Worm (Caenorhabditis elegans) whole organism, L4 larva: ENCODE data around the gene bgal-1.

ENCODE experiments used
- F10B5.3 ChIP-seq: sonication (generic microtip); optimal IDR thresholded peaks from 2 replicates; lab custom pipeline; 2016; ENCODE audit warnings: mild to moderate bottlenecking, missing genetic modification characterization, missing compliant biosample characterization
- T26A8.4 ChIP-seq: fragments of 200-800 bp; sonication (Bioruptor generic); IDR thresholded peaks from 2 replicates; pipeline ENCODE4 v1.3.6; 2022; ENCODE audit warnings: missing genetic modification characterization, missing compliant biosample characterization
- Y105C5A.15 ChIP-seq: fragments of 200-800 bp; sonication (Bioruptor generic); IDR thresholded peaks from 2 replicates; pipeline ENCODE4 v1.3.6; 2022; ENCODE audit warnings: missing genetic modification characterization, missing compliant biosample characterization
- Y48G9A.11 ChIP-seq: fragments of 200-800 bp; sonication (Bioruptor generic); IDR thresholded peaks from 2 replicates; pipeline ENCODE4 v1.3.6; 2022; ENCODE audit warnings: missing genetic modification reagents, missing genetic modification characterization, missing compliant biosample characterization
- Y5F2A.4 ChIP-seq: fragments of 200-800 bp; sonication (Bioruptor generic); optimal IDR thresholded peaks from 2 replicates; lab custom pipeline; 2018; ENCODE audit warnings: mild to moderate bottlenecking, missing genetic modification characterization, missing compliant biosample characterization
- Y75B8A.6 ChIP-seq: fragments of 200-800 bp; sonication (Bioruptor generic); IDR thresholded peaks from 2 replicates; pipeline ENCODE4 v1.3.6; 2022; ENCODE audit warnings: missing genetic modification reagents, missing genetic modification characterization, missing compliant biosample characterization
- arid-1 ChIP-seq: fragments of 200-800 bp; sonication (Bioruptor generic); conservative IDR thresholded peaks from 2 replicates; pipeline ENCODE4 v1.3.6; 2022; ENCODE audit warnings: missing genetic modification reagents, missing genetic modification characterization, missing compliant biosample characterization
- ceh-20 ChIP-seq: fragments of 200-800 bp; sonication (Bioruptor generic); IDR thresholded peaks from 2 replicates; pipeline ENCODE4 v1.3.6; 2022; ENCODE audit warnings: missing genetic modification reagents, missing genetic modification characterization, missing compliant biosample characterization
- ceh-32 ChIP-seq: sonication (generic microtip); optimal IDR thresholded peaks from 2 replicates; lab custom pipeline; 2016; ENCODE audit warnings: mild to moderate bottlenecking, missing genetic modification characterization, missing compliant biosample characterization; ENCODE audit not compliant: poor library complexity
- ceh-62 ChIP-seq: sonication (generic microtip); optimal IDR thresholded peaks from 2 replicates; lab custom pipeline; 2017; ENCODE audit warnings: missing biosample characterization, missing genetic modification characterization
- ceh-82 ChIP-seq: sonication (generic microtip); optimal IDR thresholded peaks from 2 replicates; lab custom pipeline; 2017; ENCODE audit warnings: missing biosample characterization, missing genetic modification characterization
- cey-2 ChIP-seq: sonication (generic microtip); optimal IDR thresholded peaks from 3 replicates; lab custom pipeline; 2017; ENCODE audit warnings: missing genetic modification characterization, mild to moderate bottlenecking, missing compliant biosample characterization, antibody characterized with exemption, borderline replicate concordance; ENCODE audit not compliant: insufficient read depth
- daf-12 ChIP-seq: fragments of 150-350 bp; optimal IDR thresholded peaks from 2 replicates; lab custom pipeline; 2014; ENCODE audit warnings: missing biosample characterization, missing genetic modification reagents, missing genetic modification characterization
- dmd-6 ChIP-seq: fragments of 200-800 bp; sonication (Bioruptor generic); IDR thresholded peaks from 2 replicates; pipeline ENCODE4 v1.3.6; 2022; ENCODE audit warnings: missing genetic modification reagents, missing genetic modification characterization, missing compliant biosample characterization
- dmd-8 ChIP-seq: fragments of 200-800 bp; sonication (Bioruptor generic); IDR thresholded peaks from 2 replicates; pipeline ENCODE4 v1.3.6; 2022; ENCODE audit warnings: missing genetic modification characterization, missing compliant biosample characterization
- duxl-1 ChIP-seq: sonication (generic microtip); optimal IDR thresholded peaks from 2 replicates; lab custom pipeline; 2016; ENCODE audit warnings: mild to moderate bottlenecking, missing genetic modification characterization, moderate library complexity, missing compliant biosample characterization; ENCODE audit not compliant: poor library complexity
- egl-27 ChIP-seq: sonication (generic microtip); optimal IDR thresholded peaks from 3 replicates; lab custom pipeline; 2017; ENCODE audit warnings: missing biosample characterization, missing genetic modification reagents, missing genetic modification characterization
- egl-43 ChIP-seq: fragments of 200-800 bp; sonication (Bioruptor generic); IDR thresholded peaks from 2 replicates; pipeline ENCODE4 v1.3.6; 2022; ENCODE audit warnings: missing genetic modification reagents, missing genetic modification characterization, missing compliant biosample characterization
- gei-8 ChIP-seq: fragments of 200-800 bp; sonication (Bioruptor generic); optimal IDR thresholded peaks from 2 replicates; lab custom pipeline; 2018; ENCODE audit warnings: mild to moderate bottlenecking, missing genetic modification characterization, missing compliant biosample characterization
- hif-1 ChIP-seq, 2 experiments: sonication (generic microtip); optimal IDR thresholded peaks; 2 replicates each; lab custom pipeline; 2016 to 2017; ENCODE audit warnings: missing compliant biosample characterization in 2 of 2, missing genetic modification characterization in 2 of 2, missing genetic modification reagents in 2 of 2, missing genotype in 2 of 2, mild to moderate bottlenecking in 1 of 2
- hlh-11 ChIP-seq: fragments of 200-800 bp; sonication (Bioruptor generic); optimal IDR thresholded peaks from 2 replicates; lab custom pipeline; 2018; ENCODE audit warnings: mild to moderate bottlenecking, missing genetic modification characterization, missing compliant biosample characterization
- hmg-1.1 ChIP-seq: fragments of 200-800 bp; sonication (Bioruptor generic); IDR thresholded peaks from 2 replicates; pipeline ENCODE4 v1.3.6; 2022; ENCODE audit warnings: missing genetic modification reagents, missing genetic modification characterization, missing compliant biosample characterization
- lim-7 ChIP-seq: fragments of 200-800 bp; sonication (Bioruptor generic); IDR thresholded peaks from 2 replicates; pipeline ENCODE4 v1.3.6; 2022; ENCODE audit warnings: missing genetic modification characterization, missing compliant biosample characterization
- lin-1 ChIP-seq: fragments of 200-800 bp; sonication (Bioruptor generic); IDR thresholded peaks from 2 replicates; pipeline ENCODE4 v1.3.6; 2022; ENCODE audit warnings: missing genetic modification reagents, missing genetic modification characterization, missing compliant biosample characterization
- lin-15B ChIP-seq: fragments of 150-350 bp; sonication (generic microtip); optimal IDR thresholded peaks from 3 replicates; lab custom pipeline; 2014; ENCODE audit warnings: missing biosample characterization, missing genetic modification characterization
- lin-38 ChIP-seq: fragments of 200-800 bp; sonication (Bioruptor generic); IDR thresholded peaks from 2 replicates; pipeline ENCODE4 v1.3.6; 2022; ENCODE audit warnings: missing genetic modification reagents, missing genetic modification characterization, missing compliant biosample characterization
- lsy-2 ChIP-seq, 2 experiments: fragments of 150-350 bp in 1 of 2; sonication (generic microtip) in 1 of 2; optimal IDR thresholded peaks; 2 replicates each; lab custom pipeline; 2014 to 2017; ENCODE audit warnings: missing biosample characterization in 2 of 2, missing genetic modification characterization in 2 of 2
- mep-1 ChIP-seq: fragments of 150-350 bp; sonication (generic microtip); optimal IDR thresholded peaks from 3 replicates; lab custom pipeline; 2014; ENCODE audit warnings: missing biosample characterization, missing genetic modification characterization
- mes-2 ChIP-seq: sonication (generic microtip); optimal IDR thresholded peaks from 2 replicates; lab custom pipeline; 2016; ENCODE audit warnings: missing genotype, mild to moderate bottlenecking, missing genetic modification characterization, missing compliant biosample characterization; ENCODE audit not compliant: poor library complexity, severe bottlenecking
- mxl-2 ChIP-seq: fragments of 200-800 bp; sonication (Bioruptor generic); conservative IDR thresholded peaks from 2 replicates; pipeline ENCODE4 v1.3.6; 2022; ENCODE audit warnings: missing genetic modification reagents, missing genetic modification characterization, missing compliant biosample characterization
- nhr-11 ChIP-seq: fragments of 150-350 bp; optimal IDR thresholded peaks from 2 replicates; lab custom pipeline; 2014; ENCODE audit warnings: missing biosample characterization, missing genetic modification characterization
- nhr-111 ChIP-seq: fragments of 200-800 bp; sonication (Bioruptor generic); optimal IDR thresholded peaks from 2 replicates; lab custom pipeline; 2018; ENCODE audit warnings: mild to moderate bottlenecking, missing genetic modification characterization, missing compliant biosample characterization
- nhr-28 ChIP-seq: fragments of 150-350 bp; optimal IDR thresholded peaks from 2 replicates; lab custom pipeline; 2014; ENCODE audit warnings: missing biosample characterization, missing genetic modification characterization
- nhr-6 ChIP-seq: fragments of 150-350 bp; optimal IDR thresholded peaks from 2 replicates; lab custom pipeline; 2014; ENCODE audit warnings: missing biosample characterization, missing genetic modification characterization
- rbr-2 ChIP-seq: sonication (generic microtip); optimal IDR thresholded peaks from 2 replicates; lab custom pipeline; 2016; ENCODE audit warnings: missing genotype, missing genetic modification characterization, missing compliant biosample characterization
- set-16 ChIP-seq: fragments of 200-800 bp; sonication (Bioruptor generic); IDR thresholded peaks from 2 replicates; pipeline ENCODE4 v1.3.6; 2022; ENCODE audit warnings: missing genetic modification reagents, missing genetic modification characterization, missing compliant biosample characterization
- snpc-1.2 ChIP-seq: fragments of 200-800 bp; sonication (Bioruptor generic); IDR thresholded peaks from 2 replicates; pipeline ENCODE4 v1.3.6; 2022; ENCODE audit warnings: missing genetic modification reagents, missing genetic modification characterization, missing compliant biosample characterization
- snpc-4 ChIP-seq: fragments of 150-350 bp; optimal IDR thresholded peaks from 2 replicates; lab custom pipeline; 2014; ENCODE audit warnings: missing biosample characterization, missing genetic modification characterization
- spr-1 ChIP-seq: sonication (generic microtip); optimal IDR thresholded peaks from 2 replicates; lab custom pipeline; 2016; ENCODE audit warnings: mild to moderate bottlenecking, missing genetic modification characterization, missing compliant biosample characterization
- tra-1 ChIP-seq: fragments of 200-800 bp; sonication (Bioruptor generic); IDR thresholded peaks from 2 replicates; pipeline ENCODE4 v1.3.6; 2022; ENCODE audit warnings: missing genetic modification reagents, missing genetic modification characterization, missing compliant biosample characterization
- unc-62 ChIP-seq, 3 experiments: fragments of 150-350 bp in 1 of 3; sonication (generic microtip); optimal IDR thresholded peaks in 2 of 3; peaks in 1 of 3; 1 replicate in 1 of 3; 2 replicates in 2 of 3; lab custom pipeline; 2014 to 2017; ENCODE audit warnings: missing biosample characterization in 3 of 3, missing genetic modification characterization in 3 of 3, missing genetic modification reagents in 3 of 3, missing genotype in 1 of 3
- vab-7 ChIP-seq: fragments of 200-800 bp; sonication (Bioruptor generic); IDR thresholded peaks from 2 replicates; pipeline ENCODE4 v1.3.6; 2022; ENCODE audit warnings: missing genetic modification reagents, missing genetic modification characterization, missing compliant biosample characterization
- zag-1 ChIP-seq: fragments of 150-350 bp; optimal IDR thresholded peaks from 2 replicates; lab custom pipeline; 2014; ENCODE audit warnings: missing biosample characterization, missing genetic modification characterization
- zfp-2 ChIP-seq: sonication (generic microtip); optimal IDR thresholded peaks from 2 replicates; lab custom pipeline; 2016; ENCODE audit warnings: mild to moderate bottlenecking, missing genetic modification characterization, missing compliant biosample characterization
- zip-2 ChIP-seq: fragments of 150-350 bp; optimal IDR thresholded peaks from 2 replicates; lab custom pipeline; 2014; ENCODE audit warnings: missing biosample characterization, missing genetic modification characterization

Gene bgal-1

DNA sequence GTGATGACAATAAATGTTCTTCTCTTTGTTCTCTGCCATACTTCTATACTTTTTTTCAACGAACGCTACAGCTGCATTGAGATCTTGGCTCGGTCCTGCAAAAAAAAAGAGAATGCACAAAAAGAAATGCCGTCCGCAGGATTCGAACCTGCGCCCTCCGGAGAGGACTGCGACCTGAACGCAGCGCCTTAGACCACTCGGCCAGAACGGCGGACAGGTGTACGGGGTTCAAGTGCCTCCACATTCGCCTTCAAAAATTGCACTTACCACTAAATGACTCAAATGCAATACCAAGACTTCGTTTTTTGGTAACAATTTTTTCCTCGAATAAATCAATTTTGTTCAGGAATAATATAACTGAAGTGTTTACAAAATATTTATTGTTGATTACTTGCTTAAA, 51.2 kb downstream of the bgal-1 start:
- TF ChIP-seq rbr-2 (tag; lab: Kevin White, UChicago), result no peak
- peak; percentile 35 for TF ChIP-seq nhr-11
- TF ChIP-seq spr-1 (tag; lab: Kevin White, UChicago), result peak; percentile 5
- peak; percentile 42 for TF ChIP-seq hlh-11
- TF ChIP-seq unc-62 (GFP tag; optimal IDR thresholded peaks at IDR 0.05 in 1 of 2; lab: Kevin White, UChicago), result peak in 1 of 2 experiments; percentile 95
- TF ChIP-seq unc-62 (tag; optimal IDR thresholded peaks at IDR 0.05; lab: Kevin White, UChicago), result no peak
- no peak for TF ChIP-seq ceh-32
- peak; percentile 84 for TF ChIP-seq snpc-4 (tag; lab: Kevin White, UChicago)
- no peak for TF ChIP-seq zag-1 (tag; lab: Kevin White, UChicago)
- no peak for TF ChIP-seq nhr-28
- TF ChIP-seq duxl-1 (tag; lab: Kevin White, UChicago), result peak; percentile 44
- no peak for TF ChIP-seq zip-2 (tag; lab: Kevin White, UChicago)
- TF ChIP-seq set-16 (GFP tag; lab: Robert Waterston, UW), result peak; percentile 68
- TF ChIP-seq nhr-111 (GFP tag; lab: Kevin White, UChicago), result no peak
- peak in 1 of 2 experiments; percentile 11 for TF ChIP-seq hif-1 (tag; optimal IDR thresholded peaks at IDR 0.05; lab: Kevin White, UChicago)
- TF ChIP-seq ceh-20, result no peak
- TF ChIP-seq nhr-6, result no peak
- TF ChIP-seq lin-15B (tag; lab: Kevin White, UChicago), result no peak
- TF ChIP-seq hmg-1.1 (GFP tag; lab: Robert Waterston, UW), result peak; percentile 62
- TF ChIP-seq egl-27 (tag; lab: Kevin White, UChicago), result no peak
- TF ChIP-seq arid-1 (GFP tag; lab: Robert Waterston, UW), result no peak
- peak; percentile 59 for TF ChIP-seq mes-2 (tag; lab: Kevin White, UChicago)
- TF ChIP-seq lin-38 (GFP tag; lab: Robert Waterston, UW), result no peak; the same call in 1 of the 2 replicates
- no peak for TF ChIP-seq mxl-2 (GFP tag; lab: Robert Waterston, UW)
- TF ChIP-seq Y48G9A.11 (GFP tag; lab: Robert Waterston, UW), result no peak
- TF ChIP-seq mep-1 (tag; lab: Kevin White, UChicago), result peak; percentile 39
- TF ChIP-seq tra-1 (GFP tag; lab: Robert Waterston, UW), result 0 out of 2 replicates have a peak, but pooled peaks have one; percentile 39
- no peak for TF ChIP-seq ceh-62 (tag; lab: Kevin White, UChicago)
- TF ChIP-seq F10B5.3 (tag; lab: Kevin White, UChicago), result no peak
- TF ChIP-seq snpc-1.2 (GFP tag; lab: Robert Waterston, UW), result no peak
- no peak for TF ChIP-seq cey-2
- TF ChIP-seq ceh-82 (tag; lab: Kevin White, UChicago), result no peak
- 0 out of 2 replicates have a peak, but pooled peaks have one; percentile 26 for TF ChIP-seq T26A8.4 (GFP tag; lab: Robert Waterston, UW)
- TF ChIP-seq zfp-2 (tag; lab: Kevin White, UChicago), result no peak
- TF ChIP-seq lsy-2 (tag; optimal IDR thresholded peaks at IDR 0.05; lab: Kevin White, UChicago), result no peak
- TF ChIP-seq dmd-6 (GFP tag; lab: Robert Waterston, UW), result peak; percentile 40
- TF ChIP-seq Y105C5A.15 (GFP tag; lab: Robert Waterston, UW), result 0 out of 2 replicates have a peak, but pooled peaks have one; percentile 28
- TF ChIP-seq dmd-8 (GFP tag; lab: Robert Waterston, UW), result 0 out of 2 replicates have a peak, but pooled peaks have one; percentile 9
- TF ChIP-seq Y5F2A.4 (GFP tag; lab: Kevin White, UChicago), result no peak
- peak; percentile 73; the same call in 1 of the 2 replicates for TF ChIP-seq egl-43 (GFP tag; lab: Robert Waterston, UW)
- no peak for TF ChIP-seq gei-8 (GFP tag; lab: Kevin White, UChicago)
- 0 out of 2 replicates have a peak, but pooled peaks have one; percentile 14 for TF ChIP-seq vab-7 (GFP tag; lab: Robert Waterston, UW)
- no peak for TF ChIP-seq lin-1 (GFP tag; lab: Robert Waterston, UW)
- no peak for TF ChIP-seq daf-12 (tag; lab: Kevin White, UChicago)
- peak; percentile 52; the same call in 1 of the 2 replicates for TF ChIP-seq lim-7 (GFP tag; lab: Robert Waterston, UW)
- TF ChIP-seq Y75B8A.6, result no peak
